Fruit fly (Drosophila melanogaster) whole organism, wandering third instar larva: ENCODE measurements around the gene CG4080.

Experiments used
- Abd-B ChIP-seq: fragments of >200 bp; optimal IDR thresholded peaks from 2 replicates; lab custom pipeline; 2017; ENCODE audit warnings: missing biosample characterization, missing genetic modification characterization
- CG32264 ChIP-seq: fragments of 200-800 bp; sonication (Bioruptor generic); optimal IDR thresholded peaks from 2 replicates; lab custom pipeline; 2016; ENCODE audit warnings: missing biosample characterization, missing genetic modification characterization
- CG9705 ChIP-seq: fragments of 200-800 bp; sonication (Bioruptor generic); optimal IDR thresholded peaks from 2 replicates; lab custom pipeline; 2018; ENCODE audit warnings: missing biosample characterization, mild to moderate bottlenecking, missing genetic modification characterization
- CrebA ChIP-seq: fragments of 200-800 bp; sonication (Bioruptor generic); optimal IDR thresholded peaks from 2 replicates; lab custom pipeline; 2016; ENCODE audit warnings: missing biosample characterization, mild to moderate bottlenecking, missing genetic modification characterization, borderline replicate concordance
- Dfd ChIP-seq: fragments of >200 bp; optimal IDR thresholded peaks from 2 replicates; lab custom pipeline; 2017; ENCODE audit warnings: missing biosample characterization, missing genetic modification characterization
- Dif ChIP-seq: fragments of 200-275, 200-300 bp; sonication (Bioruptor generic); optimal IDR thresholded peaks from 2 replicates; lab custom pipeline; 2018; ENCODE audit warnings: missing biosample characterization, missing genetic modification characterization; ENCODE audit not compliant: partially characterized antibody
- GATAd ChIP-seq: sonication (Bioruptor generic); optimal IDR thresholded peaks from 2 replicates; lab custom pipeline; 2016; ENCODE audit warnings: missing biosample characterization, missing genetic modification characterization
- HLH106 ChIP-seq: fragments of 200-800 bp; optimal IDR thresholded peaks from 3 replicates; lab custom pipeline; 2019; ENCODE audit warnings: missing biosample characterization, mild to moderate bottlenecking, missing genetic modification characterization, moderate library complexity
- Hnf4 ChIP-seq: fragments of 200-800 bp; sonication (Bioruptor generic); optimal IDR thresholded peaks from 2 replicates; lab custom pipeline; 2016; ENCODE audit warnings: missing biosample characterization, mild to moderate bottlenecking, missing genetic modification characterization
- Hr78 ChIP-seq: fragments of >200 bp; optimal IDR thresholded peaks from 2 replicates; lab custom pipeline; 2017; ENCODE audit warnings: missing biosample characterization, missing genetic modification characterization
- Hr83 ChIP-seq: fragments of 200-300 bp; sonication (Bioruptor generic); optimal IDR thresholded peaks from 2 replicates; lab custom pipeline; 2016; ENCODE audit warnings: missing biosample characterization, mild to moderate bottlenecking, missing genetic modification characterization, moderate library complexity; ENCODE audit not compliant: poor library complexity, severe bottlenecking
- Jra ChIP-seq: sonication (Bioruptor generic); optimal IDR thresholded peaks from 2 replicates; lab custom pipeline; 2016; ENCODE audit warnings: missing biosample characterization, missing genetic modification characterization
- Mio ChIP-seq: sonication (Bioruptor generic); optimal IDR thresholded peaks from 2 replicates; lab custom pipeline; 2016; ENCODE audit warnings: missing biosample characterization, missing genetic modification characterization
- Myc ChIP-seq: fragments of >200 bp; optimal IDR thresholded peaks from 2 replicates; lab custom pipeline; 2017
- N ChIP-seq: fragments of >200 bp; optimal IDR thresholded peaks from 2 replicates; lab custom pipeline; 2018; ENCODE audit warnings: missing biosample characterization, missing external identifiers, missing genetic modification characterization
- OdsH ChIP-seq: fragments of 200-800 bp; sonication (Bioruptor generic); optimal IDR thresholded peaks from 2 replicates; lab custom pipeline; 2016; ENCODE audit warnings: missing biosample characterization, mild to moderate bottlenecking, missing genetic modification characterization
- Rel ChIP-seq, 2 experiments: fragments of 200-800 bp; sonication (Bioruptor generic) in 1 of 2; optimal IDR thresholded peaks; 2 replicates in 1 of 2; 3 replicates in 1 of 2; lab custom pipeline; 2016 to 2019; ENCODE audit warnings: mild to moderate bottlenecking in 2 of 2, missing biosample characterization in 2 of 2, missing genetic modification characterization in 2 of 2, moderate library complexity in 1 of 2
- Sp1 ChIP-seq: fragments of 200-800 bp; sonication (Bioruptor generic); optimal IDR thresholded peaks from 3 replicates; lab custom pipeline; 2019; ENCODE audit warnings: missing biosample characterization, mild to moderate bottlenecking, missing genetic modification characterization, moderate library complexity
- Vsx2 ChIP-seq: fragments of 200-300, 225-300 bp; sonication (Bioruptor generic); optimal IDR thresholded peaks from 2 replicates; lab custom pipeline; 2018; ENCODE audit warnings: missing biosample characterization, missing genetic modification characterization; ENCODE audit not compliant: partially characterized antibody
- br ChIP-seq: fragments of 200-800 bp; sonication (Bioruptor generic); optimal IDR thresholded peaks from 2 replicates; lab custom pipeline; 2016; ENCODE audit warnings: missing biosample characterization, missing genetic modification characterization
- brk ChIP-seq: fragments of 200-800 bp; sonication (Bioruptor generic); optimal IDR thresholded peaks from 2 replicates; lab custom pipeline; 2016; ENCODE audit warnings: missing biosample characterization, mild to moderate bottlenecking, missing genetic modification characterization
- dl ChIP-seq, 2 experiments: fragments of 175-275, 200-275 bp in 1 of 2; fragments of 200-275 bp in 1 of 2; sonication (Bioruptor generic); optimal IDR thresholded peaks; lab custom pipeline; 2018; ENCODE audit warnings: mild to moderate bottlenecking in 2 of 2, missing biosample characterization in 2 of 2, missing genetic modification characterization in 2 of 2, moderate library complexity in 2 of 2; ENCODE audit not compliant: partially characterized antibody in 2 of 2, insufficient read depth in 1 of 2
- dmrt93B ChIP-seq: fragments of 200-800 bp; sonication (Bioruptor generic); optimal IDR thresholded peaks from 2 replicates; lab custom pipeline; 2018; ENCODE audit warnings: missing biosample characterization, mild to moderate bottlenecking, missing genetic modification characterization
- dsf ChIP-seq: sonication (Bioruptor generic); optimal IDR thresholded peaks from 2 replicates; lab custom pipeline; 2016; ENCODE audit warnings: missing biosample characterization, missing genetic modification characterization, borderline replicate concordance
- ey ChIP-seq: fragments of 200-800 bp; sonication (Bioruptor generic); optimal IDR thresholded peaks from 2 replicates; lab custom pipeline; 2016; ENCODE audit warnings: missing biosample characterization, missing genetic modification characterization
- foxo ChIP-seq, 2 experiments: fragments of 200-800 bp; sonication (Bioruptor generic); optimal IDR thresholded peaks; 2 replicates in 1 of 2; 3 replicates in 1 of 2; lab custom pipeline; 2016 to 2017; ENCODE audit warnings: missing biosample characterization in 2 of 2, missing genetic modification characterization in 2 of 2
- fru ChIP-seq: fragments of 200-800 bp; sonication (Bioruptor generic); optimal IDR thresholded peaks from 3 replicates; lab custom pipeline; 2016; ENCODE audit warnings: missing biosample characterization, mild to moderate bottlenecking, missing genetic modification characterization
- h ChIP-seq: fragments of 200-800 bp; sonication (Bioruptor generic); optimal IDR thresholded peaks from 3 replicates; lab custom pipeline; 2016; ENCODE audit warnings: missing biosample characterization, mild to moderate bottlenecking, missing genetic modification characterization
- jim ChIP-seq: fragments of 175-275, 200-325 bp; sonication (Bioruptor generic); optimal IDR thresholded peaks from 2 replicates; lab custom pipeline; 2016; ENCODE audit warnings: missing biosample characterization, mild to moderate bottlenecking, missing genetic modification characterization
- lola ChIP-seq: fragments of >200 bp; optimal IDR thresholded peaks from 2 replicates; lab custom pipeline; 2017; ENCODE audit warnings: missing biosample characterization, missing genetic modification characterization
- pan ChIP-seq: fragments of >200 bp; optimal IDR thresholded peaks from 2 replicates; lab custom pipeline; 2017
- psq ChIP-seq: fragments of 200-800 bp; sonication (Bioruptor generic); optimal IDR thresholded peaks from 3 replicates; lab custom pipeline; 2017; ENCODE audit warnings: missing biosample characterization, mild to moderate bottlenecking, missing genetic modification characterization, moderate library complexity
- rgr ChIP-seq: fragments of 200-800 bp; sonication (Bioruptor generic); optimal IDR thresholded peaks from 3 replicates; lab custom pipeline; 2016; ENCODE audit warnings: missing biosample characterization, mild to moderate bottlenecking, missing genetic modification characterization
- sage ChIP-seq: fragments of 200-800 bp; sonication (Bioruptor generic); optimal IDR thresholded peaks from 2 replicates; lab custom pipeline; 2016; ENCODE audit warnings: missing biosample characterization, mild to moderate bottlenecking, missing genetic modification characterization
- sv ChIP-seq: fragments of 200-800 bp; sonication (Bioruptor generic); optimal IDR thresholded peaks from 3 replicates; lab custom pipeline; 2016; ENCODE audit warnings: missing biosample characterization, missing genetic modification characterization
- tai ChIP-seq: sonication (Bioruptor generic); optimal IDR thresholded peaks from 2 replicates; lab custom pipeline; 2016; ENCODE audit warnings: missing biosample characterization, missing genetic modification characterization
- usp ChIP-seq: fragments of >200 bp; optimal IDR thresholded peaks from 2 replicates; lab custom pipeline; 2017; ENCODE audit warnings: missing biosample characterization, missing genetic modification characterization
- woc ChIP-seq: sonication (Bioruptor generic); optimal IDR thresholded peaks from 2 replicates; lab custom pipeline; 2016; ENCODE audit warnings: missing biosample characterization, mild to moderate bottlenecking, missing genetic modification characterization

CG4080 gene

dm6 chr3L:9377198-9378035, 21.6 kb downstream of the CG4080 start, which contains the start of gene Hsp26:
TSS of gene Hsp26 (minus strand) at chr3L:9377427.
- TF ChIP-seq br (GFP tag; lab: Kevin White, UChicago): peak; percentile 95
- peak; percentile 66 for TF ChIP-seq Dif
- TF ChIP-seq lola (GFP tag; lab: Kevin White, UChicago): no peak
- TF ChIP-seq CG9705: no peak
- peak; percentile 87 for TF ChIP-seq Jra (GFP tag; lab: Kevin White, UChicago)
- peak; percentile 79 for TF ChIP-seq jim (GFP tag; lab: Kevin White, UChicago)
- TF ChIP-seq dsf (GFP tag; lab: Kevin White, UChicago): peak; percentile 59
- TF ChIP-seq Dfd (GFP tag; lab: Kevin White, UChicago): no peak
- peak; percentile 96 for TF ChIP-seq rgr
- TF ChIP-seq sage: peak; percentile 89
- TF ChIP-seq psq (GFP tag; lab: Kevin White, UChicago): peak; percentile 94
- peak; percentile 75 for TF ChIP-seq sv
- peak; percentile 60 for TF ChIP-seq dmrt93B (GFP tag; lab: Kevin White, UChicago)
- peak; percentile 6 for TF ChIP-seq Hr83 (GFP tag; lab: Kevin White, UChicago)
- peak; percentile 92 for TF ChIP-seq woc (GFP tag; lab: Kevin White, UChicago)
- TF ChIP-seq Rel (GFP tag; optimal IDR thresholded peaks at IDR 0.05; lab: Kevin White, UChicago): peak; percentile 0
- TF ChIP-seq Rel (tag; optimal IDR thresholded peaks at IDR 0.05; lab: Kevin White, UChicago): peak; percentile 52
- peak; percentile 30 for TF ChIP-seq Mio
- TF ChIP-seq HLH106 (tag; lab: Kevin White, UChicago): peak; percentile 84
- TF ChIP-seq Hr78 (GFP tag; lab: Kevin White, UChicago): no peak
- TF ChIP-seq OdsH (GFP tag; lab: Kevin White, UChicago): peak; percentile 96
- TF ChIP-seq Myc (lab: Kevin White, UChicago): no peak
- no peak for TF ChIP-seq pan (lab: Kevin White, UChicago)
- TF ChIP-seq GATAd (GFP tag; lab: Kevin White, UChicago): no peak
- peak; percentile 93 for TF ChIP-seq Hnf4 (GFP tag; lab: Kevin White, UChicago)
- TF ChIP-seq usp (GFP tag; lab: Kevin White, UChicago): no peak
- TF ChIP-seq fru (GFP tag; lab: Kevin White, UChicago): peak; percentile 95
- no peak for TF ChIP-seq Abd-B (GFP tag; lab: Kevin White, UChicago)
- TF ChIP-seq dl (GFP tag; optimal IDR thresholded peaks at IDR 0.05; lab: Kevin White, UChicago; ENCODE audit: insufficient read depth in 1 of 2, partially characterized antibody in 2 of 2): peak; percentile 23 to 25
- peak; percentile 89 for TF ChIP-seq Sp1 (GFP tag; lab: Kevin White, UChicago)
- peak; percentile 52 to 94 for TF ChIP-seq foxo (GFP tag; optimal IDR thresholded peaks at IDR 0.05; lab: Kevin White, UChicago)
- peak; percentile 96 for TF ChIP-seq ey (GFP tag; lab: Kevin White, UChicago)
- peak; percentile 86 for TF ChIP-seq CG32264 (GFP tag; lab: Kevin White, UChicago)
- TF ChIP-seq h: peak; percentile 97
- TF ChIP-seq Vsx2 (GFP tag; lab: Kevin White, UChicago): peak; percentile 67
- TF ChIP-seq tai: no peak
- TF ChIP-seq brk: peak; percentile 97
- TF ChIP-seq N (GFP tag; lab: Kevin White, UChicago): no peak
- TF ChIP-seq CrebA (GFP tag; lab: Kevin White, UChicago): no peak

- TF ChIP-seq Mio (no peak), OdsH (GFP tag; lab: Kevin White, UChicago) (no peak), dmrt93B (GFP tag; lab: Kevin White, UChicago) (no peak), jim (GFP tag; lab: Kevin White, UChicago) (no peak), brk (no peak), sage (no peak), GATAd (GFP tag; lab: Kevin White, UChicago) (no peak), fru (GFP tag; lab: Kevin White, UChicago) (no peak)
Measured at dm6 chr3L:9376573-9376972, 22.5 kb downstream of the CG4080 start.
